Worm (Caenorhabditis elegans) whole organism, young adult: Measurements from ENCODE around the gene idpp-1.
A peak's percentile ranks its signal among the peaks of the same experiment; 100 is the strongest.

Experiments
- B0035.1 ChIP-seq: sonication (generic microtip); optimal IDR thresholded peaks from 2 replicates; lab custom pipeline; 2016; ENCODE audit warnings: missing genetic modification characterization, mild to moderate bottlenecking, missing compliant biosample characterization, missing genotype, missing genetic modification reagents
- B0261.1 ChIP-seq: sonication (generic microtip); optimal IDR thresholded peaks from 2 replicates; lab custom pipeline; 2016; ENCODE audit warnings: mild to moderate bottlenecking, missing genetic modification characterization, moderate library complexity, missing compliant biosample characterization
- F39B2.1 ChIP-seq: fragments of 200-800 bp; sonication (Bioruptor generic); IDR thresholded peaks from 2 replicates; pipeline ENCODE4 v1.3.6; 2022; ENCODE audit warnings: missing genetic modification reagents, missing genetic modification characterization, missing compliant biosample characterization
- F52B5.7 ChIP-seq: sonication (generic microtip); optimal IDR thresholded peaks from 2 replicates; lab custom pipeline; 2016; ENCODE audit warnings: mild to moderate bottlenecking, missing genetic modification characterization, missing compliant biosample characterization
- K11D2.4 ChIP-seq: fragments of 200-800 bp; sonication (Bioruptor generic); IDR thresholded peaks from 2 replicates; pipeline ENCODE4 v1.3.6; 2022; ENCODE audit warnings: missing genetic modification reagents, missing genetic modification characterization, missing compliant biosample characterization
- Y95B8A.8 ChIP-seq: fragments of 200-800 bp; sonication (Bioruptor generic); IDR thresholded peaks from 2 replicates; pipeline ENCODE4 v1.3.6; 2022; ENCODE audit warnings: missing genetic modification reagents, missing genetic modification characterization, missing compliant biosample characterization
- aptf-3 ChIP-seq: fragments of 200-800 bp; sonication (Bioruptor generic); IDR thresholded peaks from 2 replicates; pipeline ENCODE4 v1.3.6; 2022; ENCODE audit warnings: missing genetic modification characterization, missing compliant biosample characterization
- attf-3 ChIP-seq: fragments of 200-800 bp; sonication (Bioruptor generic); conservative IDR thresholded peaks from 2 replicates; pipeline ENCODE4 v1.3.6; 2022; ENCODE audit warnings: missing genetic modification reagents, missing genetic modification characterization, missing compliant biosample characterization
- bed-2 ChIP-seq: fragments of 200-800 bp; sonication (Bioruptor generic); IDR thresholded peaks from 2 replicates; pipeline ENCODE4 v1.3.6; 2022; ENCODE audit warnings: missing genetic modification reagents, missing genetic modification characterization, missing compliant biosample characterization
- ceh-91 ChIP-seq: fragments of 200-800 bp; sonication (Bioruptor generic); IDR thresholded peaks from 2 replicates; pipeline ENCODE4 v1.3.6; 2022; ENCODE audit warnings: missing genetic modification reagents, missing genetic modification characterization, missing compliant biosample characterization
- chd-7 ChIP-seq: sonication (generic microtip); optimal IDR thresholded peaks from 2 replicates; lab custom pipeline; 2016; ENCODE audit warnings: mild to moderate bottlenecking, missing genetic modification characterization, moderate library complexity, missing compliant biosample characterization
- die-1 ChIP-seq: sonication (generic microtip); optimal IDR thresholded peaks from 2 replicates; lab custom pipeline; 2016; ENCODE audit warnings: missing genotype, mild to moderate bottlenecking, missing genetic modification characterization, missing compliant biosample characterization
- egl-44 ChIP-seq: fragments of 200-800 bp; sonication (Bioruptor generic); IDR thresholded peaks from 2 replicates; pipeline ENCODE4 v1.3.6; 2022; ENCODE audit warnings: missing genetic modification reagents, missing genetic modification characterization, missing compliant biosample characterization
- hmg-1.2 ChIP-seq: fragments of 200-800 bp; sonication (Bioruptor generic); IDR thresholded peaks from 2 replicates; pipeline ENCODE4 v1.3.6; 2022; ENCODE audit warnings: missing genetic modification reagents, missing genetic modification characterization, missing compliant biosample characterization
- let-526 ChIP-seq: fragments of 200-800 bp; sonication (Bioruptor generic); IDR thresholded peaks from 2 replicates; pipeline ENCODE4 v1.3.6; 2022; ENCODE audit warnings: missing genetic modification reagents, missing genetic modification characterization, missing compliant biosample characterization
- lsl-1 ChIP-seq: fragments of 200-800 bp; sonication (Bioruptor generic); optimal IDR thresholded peaks from 2 replicates; lab custom pipeline; 2018; ENCODE audit warnings: mild to moderate bottlenecking, missing genetic modification characterization, moderate library complexity, missing compliant biosample characterization
- madf-6 ChIP-seq: fragments of 200-800 bp; sonication (Bioruptor generic); IDR thresholded peaks from 2 replicates; pipeline ENCODE4 v1.3.6; 2022; ENCODE audit warnings: missing genetic modification reagents, missing genetic modification characterization, missing compliant biosample characterization
- mcd-1 ChIP-seq: fragments of 200-800 bp; sonication (Bioruptor generic); IDR thresholded peaks from 2 replicates; pipeline ENCODE4 v1.3.6; 2022; ENCODE audit warnings: missing genetic modification reagents, missing genetic modification characterization, missing compliant biosample characterization
- mel-28 ChIP-seq: sonication (generic microtip); optimal IDR thresholded peaks from 2 replicates; lab custom pipeline; 2016; ENCODE audit warnings: borderline replicate concordance, mild to moderate bottlenecking, missing genetic modification characterization, missing compliant biosample characterization
- nfya-2 ChIP-seq: fragments of 200-800 bp; sonication (Bioruptor generic); IDR thresholded peaks from 2 replicates; pipeline ENCODE4 v1.3.6; 2022; ENCODE audit warnings: missing genetic modification reagents, missing genetic modification characterization, missing compliant biosample characterization
- pbrm-1 ChIP-seq: fragments of 200-800 bp; sonication (Bioruptor generic); IDR thresholded peaks from 2 replicates; pipeline ENCODE4 v1.3.6; 2022; ENCODE audit warnings: missing genetic modification reagents, missing genetic modification characterization, missing compliant biosample characterization
- rec-8 ChIP-seq, 2 experiments: sonication (generic microtip); optimal IDR thresholded peaks; 2 replicates each; lab custom pipeline; 2016; ENCODE audit warnings: mild to moderate bottlenecking in 2 of 2, missing genetic modification characterization in 2 of 2, missing genetic modification reagents in 2 of 2, missing genotype in 2 of 2, missing biosample characterization in 1 of 2, missing compliant biosample characterization in 1 of 2, moderate library complexity in 1 of 2
- repo-1 ChIP-seq: sonication (generic microtip); optimal IDR thresholded peaks from 2 replicates; lab custom pipeline; 2017; ENCODE audit warnings: mild to moderate bottlenecking, missing genetic modification characterization, missing compliant biosample characterization
- sea-2 ChIP-seq: fragments of 200-800 bp; sonication (Bioruptor generic); IDR thresholded peaks from 2 replicates; pipeline ENCODE4 v1.3.6; 2022; ENCODE audit warnings: missing genetic modification characterization, missing compliant biosample characterization
- snpc-1.1 ChIP-seq: sonication (generic microtip); optimal IDR thresholded peaks from 2 replicates; lab custom pipeline; 2017; ENCODE audit warnings: missing genetic modification characterization, mild to moderate bottlenecking, missing compliant biosample characterization, antibody characterized with exemption, moderate library complexity, missing genotype, missing genetic modification reagents; ENCODE audit not compliant: insufficient read depth
- snpc-4 ChIP-seq, 5 experiments: fragments of 150-350 bp in 1 of 5; sonication (generic microtip) in 4 of 5; optimal IDR thresholded peaks; 2 replicates each; lab custom pipeline; 2014 to 2018; ENCODE audit warnings: missing genetic modification characterization in 5 of 5, missing biosample characterization in 3 of 5, antibody characterized with exemption in 2 of 5, mild to moderate bottlenecking in 2 of 5, missing compliant biosample characterization in 2 of 5, missing genotype in 2 of 5, moderate library complexity in 2 of 5, missing genetic modification reagents in 1 of 5
- unc-62 ChIP-seq: fragments of 150-350 bp; optimal IDR thresholded peaks from 2 replicates; lab custom pipeline; 2014; ENCODE audit warnings: missing biosample characterization, missing genetic modification reagents, missing genetic modification characterization
- xnd-1 ChIP-seq: sonication (generic microtip); optimal IDR thresholded peaks from 2 replicates; lab custom pipeline; 2016; ENCODE audit warnings: missing genotype, missing genetic modification reagents, missing genetic modification characterization, missing compliant biosample characterization
- ztf-18 ChIP-seq: sonication (generic microtip); optimal IDR thresholded peaks from 2 replicates; lab custom pipeline; 2016; ENCODE audit warnings: missing genotype, mild to moderate bottlenecking, missing genetic modification characterization, missing compliant biosample characterization
- ztf-26 ChIP-seq: sonication (generic microtip); optimal IDR thresholded peaks from 2 replicates; lab custom pipeline; 2017; ENCODE audit warnings: missing genetic modification characterization, missing compliant biosample characterization
- ztf-28 ChIP-seq: fragments of 200-800 bp; sonication (Bioruptor generic); IDR thresholded peaks from 2 replicates; pipeline ENCODE4 v1.3.6; 2022; ENCODE audit warnings: missing genetic modification reagents, missing genetic modification characterization, missing compliant biosample characterization
- ztf-3 ChIP-seq: fragments of 200-800 bp; sonication (Bioruptor generic); optimal IDR thresholded peaks from 2 replicates; lab custom pipeline; 2018; ENCODE audit warnings: mild to moderate bottlenecking, missing genetic modification characterization, missing compliant biosample characterization

Gene idpp-1

ce11 chrIII:783254-783753, 42.8 kb downstream of the idpp-1 start, which contains the start of the genes dagl-2 and ppm-1.G (continued):
- TF ChIP-seq lsl-1 (GFP tag; lab: Kevin White, UChicago) (peak; percentile 41), ztf-18 (tag; lab: Kevin White, UChicago) (peak; percentile 44), Y95B8A.8 (GFP tag; lab: Robert Waterston, UW) (no peak), snpc-4 (GFP tag; optimal IDR thresholded peaks at IDR 0.05; lab: Kevin White, UChicago) (no peak), snpc-4 (tag; optimal IDR thresholded peaks at IDR 0.05; lab: Kevin White, UChicago) (peak in 1 of 4 experiments; percentile 23), snpc-1.1 (no peak), unc-62 (GFP tag; lab: Kevin White, UChicago) (no peak), sea-2 (GFP tag; lab: Robert Waterston, UW) (no peak), ztf-28 (GFP tag; lab: Robert Waterston, UW) (no peak), B0035.1 (tag; lab: Kevin White, UChicago) (no peak), aptf-3 (no peak), bed-2 (GFP tag; lab: Robert Waterston, UW) (0 out of 2 replicates have a peak, but pooled peaks have one; percentile 20), ceh-91 (GFP tag; lab: Robert Waterston, UW) (no peak), ztf-3 (GFP tag; lab: Kevin White, UChicago) (no peak), mel-28 (tag; lab: Kevin White, UChicago) (peak; percentile 28), pbrm-1 (no peak), die-1 (tag; lab: Kevin White, UChicago) (no peak), xnd-1 (no peak), hmg-1.2 (GFP tag; lab: Robert Waterston, UW) (peak; percentile 20; the same call in 1 of the 2 replicates), madf-6 (GFP tag; lab: Robert Waterston, UW) (peak; percentile 51; the same call in 1 of the 2 replicates), nfya-2 (GFP tag; lab: Robert Waterston, UW) (no peak), attf-3 (0 out of 2 replicates have a peak, but pooled peaks have one; percentile 52), let-526 (GFP tag; lab: Robert Waterston, UW) (no peak), B0261.1 (tag; lab: Kevin White, UChicago) (no peak), egl-44 (no peak), K11D2.4 (GFP tag; lab: Robert Waterston, UW) (0 out of 2 replicates have a peak, but pooled peaks have one; percentile 23)

ce11 chrIII:789604-790003, 49.1 kb downstream of the idpp-1 start:
- TF ChIP-seq ztf-26 (tag; lab: Kevin White, UChicago) (no peak), F39B2.1 (0 out of 2 replicates have a peak, but pooled peaks have one; percentile 38)

ce11 chrIII:790591-790990, 50.1 kb downstream of the idpp-1 start:
- no peak for TF ChIP-seq mel-28 (tag; lab: Kevin White, UChicago)
- no peak for TF ChIP-seq rec-8 (tag; optimal IDR thresholded peaks at IDR 0.05; lab: Kevin White, UChicago)
- no peak for TF ChIP-seq egl-44
- no peak for TF ChIP-seq chd-7
- no peak for TF ChIP-seq mcd-1 (GFP tag; lab: Robert Waterston, UW)
- no peak for TF ChIP-seq repo-1
- TF ChIP-seq F52B5.7 (tag; lab: Kevin White, UChicago): no peak
